Fruit fly (Drosophila melanogaster) whole organism, embryonic: ENCODE data around the gene CG15249.

Experiments
- ATbp ChIP-seq: fragments of 200-800 bp; sonication (Bioruptor generic); optimal IDR thresholded peaks from 2 replicates; lab custom pipeline; 2017; ENCODE audit warnings: missing biosample characterization, mild to moderate bottlenecking, missing genetic modification characterization, missing genetic modification reagents
- Atf6 ChIP-seq: fragments of 200-800 bp; sonication (Bioruptor generic); IDR thresholded peaks from 2 replicates; pipeline ENCODE4 v1.3.6; 2022; ENCODE audit warnings: missing biosample characterization, missing genetic modification characterization
- CG11456 ChIP-seq: fragments of 200-800 bp; sonication (Bioruptor generic); IDR thresholded peaks from 3 replicates; pipeline ENCODE4 v1.3.6; 2022; ENCODE audit warnings: missing biosample characterization, missing genetic modification characterization
- CG11504 ChIP-seq: fragments of 200-800 bp; sonication (Bioruptor generic); optimal IDR thresholded peaks from 3 replicates; lab custom pipeline; 2019; ENCODE audit warnings: missing biosample characterization, mild to moderate bottlenecking, missing genetic modification characterization, moderate library complexity
- CG11560 ChIP-seq: fragments of 200-800 bp; sonication (Bioruptor generic); IDR thresholded peaks from 3 replicates; pipeline ENCODE4 v1.3.6; 2022; ENCODE audit warnings: missing biosample characterization, missing genetic modification characterization
- CG11696 ChIP-seq: fragments of 200-800 bp; sonication (Bioruptor generic); IDR thresholded peaks from 2 replicates; pipeline ENCODE4 v1.3.6; 2022; ENCODE audit warnings: missing biosample characterization, missing genetic modification characterization
- CG13624 ChIP-seq: fragments of 200-800 bp; sonication (Bioruptor generic); optimal IDR thresholded peaks from 2 replicates; lab custom pipeline; 2016; ENCODE audit warnings: missing biosample characterization, missing genetic modification characterization
- CG1602 ChIP-seq: fragments of 200-800 bp; sonication (Bioruptor generic); optimal IDR thresholded peaks from 3 replicates; lab custom pipeline; 2016; ENCODE audit warnings: missing biosample characterization, missing genetic modification characterization
- CG17612 ChIP-seq: fragments of 200-800 bp; sonication (Bioruptor generic); IDR thresholded peaks from 2 replicates; pipeline ENCODE4 v1.3.6; 2022; ENCODE audit warnings: missing biosample characterization, missing genetic modification characterization
- CG2116 ChIP-seq: fragments of 200-800 bp; sonication (Bioruptor generic); optimal IDR thresholded peaks from 3 replicates; lab custom pipeline; 2018; ENCODE audit warnings: missing biosample characterization, mild to moderate bottlenecking, missing genetic modification characterization
- CG31365 ChIP-seq: fragments of 200-800 bp; sonication (Bioruptor generic); optimal IDR thresholded peaks from 2 replicates; lab custom pipeline; 2018; ENCODE audit warnings: missing biosample characterization, mild to moderate bottlenecking, missing genetic modification characterization
- CG3281 ChIP-seq: fragments of 200-800 bp; sonication (Bioruptor generic); optimal IDR thresholded peaks from 3 replicates; lab custom pipeline; 2017; ENCODE audit warnings: missing biosample characterization, mild to moderate bottlenecking, missing genetic modification characterization
- CG4282 ChIP-seq: fragments of 200-800 bp; sonication (Bioruptor generic); optimal IDR thresholded peaks from 2 replicates; lab custom pipeline; 2016; ENCODE audit warnings: missing biosample characterization, missing genetic modification characterization
- CG4424 ChIP-seq: fragments of 200-800 bp; sonication (Bioruptor generic); optimal IDR thresholded peaks from 3 replicates; lab custom pipeline; 2016; ENCODE audit warnings: missing biosample characterization, missing genetic modification characterization
- CG4730 ChIP-seq: fragments of 200-800 bp; sonication (Bioruptor generic); IDR thresholded peaks from 2 replicates; pipeline ENCODE4 v1.3.6; 2022; ENCODE audit warnings: missing biosample characterization, missing genetic modification characterization
- CG5245 ChIP-seq: fragments of 200-800 bp; sonication (Bioruptor generic); optimal IDR thresholded peaks from 3 replicates; lab custom pipeline; 2016; ENCODE audit warnings: missing biosample characterization, missing genetic modification characterization
- CG6791 ChIP-seq: fragments of 200-800 bp; sonication (Bioruptor generic); IDR thresholded peaks from 3 replicates; pipeline ENCODE4 v1.3.6; 2022; ENCODE audit warnings: missing biosample characterization, missing genetic modification characterization; ENCODE audit not compliant: partially characterized antibody
- CG7987 ChIP-seq: fragments of 200-800 bp; sonication (Bioruptor generic); optimal IDR thresholded peaks from 2 replicates; lab custom pipeline; 2018; ENCODE audit warnings: missing biosample characterization, mild to moderate bottlenecking, missing genetic modification characterization, moderate library complexity
- CG8359 ChIP-seq: fragments of 200-800 bp; sonication (Bioruptor generic); optimal IDR thresholded peaks from 2 replicates; lab custom pipeline; 2017; ENCODE audit warnings: missing biosample characterization, mild to moderate bottlenecking, missing genetic modification characterization, borderline replicate concordance
- CG8388 ChIP-seq: fragments of 200-800 bp; sonication (Bioruptor generic); optimal IDR thresholded peaks from 2 replicates; lab custom pipeline; 2019; ENCODE audit warnings: missing biosample characterization, mild to moderate bottlenecking, missing genetic modification characterization, moderate library complexity
- CG8944 ChIP-seq: fragments of 200-800 bp; sonication (Bioruptor generic); optimal IDR thresholded peaks from 3 replicates; lab custom pipeline; 2016; ENCODE audit warnings: missing biosample characterization, missing genetic modification characterization
- CHES-1-like ChIP-seq: fragments of 200-800 bp; sonication (Bioruptor generic); optimal IDR thresholded peaks from 2 replicates; lab custom pipeline; 2016; ENCODE audit warnings: missing biosample characterization, missing genetic modification characterization
- D ChIP-seq, 2 experiments: fragments of 200-800 bp in 1 of 2; fragments of >200 bp in 1 of 2; sonication (Bioruptor generic) in 1 of 2; optimal IDR thresholded peaks; 2 replicates in 1 of 2; 3 replicates in 1 of 2; lab custom pipeline; 2017; ENCODE audit warnings: mild to moderate bottlenecking in 1 of 2, missing biosample characterization in 1 of 2, missing genetic modification characterization in 1 of 2, missing genetic modification reagents in 1 of 2
- Fer2 ChIP-seq: fragments of 200-800 bp; sonication (Bioruptor generic); optimal IDR thresholded peaks from 2 replicates; lab custom pipeline; 2018; ENCODE audit warnings: missing biosample characterization, mild to moderate bottlenecking, missing genetic modification characterization, moderate library complexity
- Gug ChIP-seq: fragments of 200-800 bp; sonication (Bioruptor generic); IDR thresholded peaks from 4 replicates; pipeline ENCODE4 v1.3.6; 2022; ENCODE audit warnings: missing biosample characterization, missing genetic modification characterization
- Hr39 ChIP-seq: fragments of >200 bp; optimal IDR thresholded peaks from 2 replicates; lab custom pipeline; 2017
- Opbp ChIP-seq: fragments of 200-800 bp; sonication (Bioruptor generic); IDR thresholded peaks from 3 replicates; pipeline ENCODE4 v1.3.6; 2022; ENCODE audit warnings: missing biosample characterization, missing genetic modification characterization; ENCODE audit not compliant: partially characterized antibody
- Optix ChIP-seq: fragments of 200-800 bp; sonication (Bioruptor generic); IDR thresholded peaks from 3 replicates; pipeline ENCODE4 v1.3.6; 2022; ENCODE audit warnings: missing biosample characterization, missing genetic modification characterization
- Ravus ChIP-seq: fragments of 200-800 bp; sonication (Bioruptor generic); IDR thresholded peaks from 2 replicates; pipeline ENCODE4 v1.3.6; 2022; ENCODE audit warnings: missing biosample characterization, missing genetic modification characterization
- bab2 ChIP-seq: fragments of 200-800 bp; sonication (Bioruptor generic); optimal IDR thresholded peaks from 2 replicates; lab custom pipeline; 2016; ENCODE audit warnings: missing biosample characterization, missing genetic modification characterization
- bsh ChIP-seq, 2 experiments: fragments of 200-800 bp; sonication (Bioruptor generic); optimal IDR thresholded peaks; 2 replicates each; lab custom pipeline; 2017 to 2018; ENCODE audit warnings: mild to moderate bottlenecking in 2 of 2, missing biosample characterization in 2 of 2, missing genetic modification characterization in 2 of 2, moderate library complexity in 1 of 2
- btn ChIP-seq: fragments of 200-800 bp; sonication (Bioruptor generic); optimal IDR thresholded peaks from 2 replicates; lab custom pipeline; 2016; ENCODE audit warnings: missing biosample characterization, missing genetic modification characterization
- danr ChIP-seq: fragments of 200-800 bp; sonication (Bioruptor generic); IDR thresholded peaks from 2 replicates; pipeline ENCODE4 v1.3.6; 2022; ENCODE audit warnings: missing biosample characterization, missing genetic modification characterization
- dpn ChIP-seq, 2 experiments: fragments of 200-800 bp; sonication (Bioruptor generic); optimal IDR thresholded peaks; 3 replicates each; lab custom pipeline; 2016; ENCODE audit warnings: missing biosample characterization in 2 of 2, missing genetic modification characterization in 2 of 2
- emc ChIP-seq: fragments of 200-800 bp; sonication (Bioruptor generic); optimal IDR thresholded peaks from 2 replicates; lab custom pipeline; 2016; ENCODE audit warnings: missing biosample characterization, missing genetic modification characterization
- en ChIP-seq: fragments of 200-800 bp; sonication (Bioruptor generic); optimal IDR thresholded peaks from 2 replicates; lab custom pipeline; 2016; ENCODE audit warnings: missing biosample characterization, missing genetic modification characterization
- exex ChIP-seq: fragments of 200-800 bp; sonication (Bioruptor generic); optimal IDR thresholded peaks from 4 replicates; lab custom pipeline; 2018; ENCODE audit warnings: missing biosample characterization, mild to moderate bottlenecking, missing genetic modification characterization, moderate library complexity
- fd3F ChIP-seq: fragments of 200-800 bp; sonication (Bioruptor generic); optimal IDR thresholded peaks from 2 replicates; lab custom pipeline; 2018; ENCODE audit warnings: missing biosample characterization, mild to moderate bottlenecking, missing genetic modification characterization, moderate library complexity
- ham ChIP-seq: fragments of 200-800 bp; sonication (Bioruptor generic); IDR thresholded peaks from 2 replicates; pipeline ENCODE4 v1.3.6; 2022; ENCODE audit warnings: missing biosample characterization, missing genetic modification characterization
- hkb ChIP-seq, 2 experiments: fragments of 200-800 bp in 1 of 2; fragments of >200 bp in 1 of 2; sonication (Bioruptor generic) in 1 of 2; IDR thresholded peaks in 1 of 2; optimal IDR thresholded peaks in 1 of 2; 2 replicates each; pipeline versions ENCODE4 v1.3.6 to Lab custom; 2017 to 2022; ENCODE audit warnings: missing biosample characterization in 1 of 2, missing genetic modification characterization in 1 of 2
- pan ChIP-seq, 4 experiments: fragments of >200 bp in 3 of 4; fragments of 200-800 bp in 1 of 4; sonication (Bioruptor generic) in 1 of 4; optimal IDR thresholded peaks in 3 of 4; IDR thresholded peaks in 1 of 4; 2 replicates each; pipeline versions ENCODE4 v1.3.6 to Lab custom; 2017 to 2022; ENCODE audit warnings: missing biosample characterization in 2 of 4, missing genetic modification characterization in 2 of 4, mixed read lengths in 1 of 4
- sens ChIP-seq: fragments of 200-800 bp; sonication (Bioruptor generic); peaks from one replicate; lab custom pipeline; 2016; ENCODE audit warnings: missing biosample characterization, missing genetic modification characterization
- shn ChIP-seq: fragments of 200-800 bp; sonication (Bioruptor generic); optimal IDR thresholded peaks from 3 replicates; lab custom pipeline; 2016; ENCODE audit warnings: missing biosample characterization, missing genetic modification characterization
- sima ChIP-seq: fragments of 200-800 bp; sonication (Bioruptor generic); optimal IDR thresholded peaks from 2 replicates; lab custom pipeline; 2016; ENCODE audit warnings: missing biosample characterization, missing genetic modification characterization
- sr ChIP-seq: fragments of 200-800 bp; sonication (Bioruptor generic); IDR thresholded peaks from 3 replicates; pipeline ENCODE4 v1.3.6; 2022; ENCODE audit warnings: missing biosample characterization, missing genetic modification characterization
- tap ChIP-seq: fragments of 200-800 bp; optimal IDR thresholded peaks from 3 replicates; lab custom pipeline; 2019; ENCODE audit warnings: missing biosample characterization, mild to moderate bottlenecking, missing genetic modification characterization, moderate library complexity
- unpg ChIP-seq: fragments of 200-800 bp; sonication (Bioruptor generic); optimal IDR thresholded peaks from 3 replicates; lab custom pipeline; 2018; ENCODE audit warnings: missing biosample characterization, mild to moderate bottlenecking, missing genetic modification characterization, moderate library complexity

CG15249 gene

DNA sequence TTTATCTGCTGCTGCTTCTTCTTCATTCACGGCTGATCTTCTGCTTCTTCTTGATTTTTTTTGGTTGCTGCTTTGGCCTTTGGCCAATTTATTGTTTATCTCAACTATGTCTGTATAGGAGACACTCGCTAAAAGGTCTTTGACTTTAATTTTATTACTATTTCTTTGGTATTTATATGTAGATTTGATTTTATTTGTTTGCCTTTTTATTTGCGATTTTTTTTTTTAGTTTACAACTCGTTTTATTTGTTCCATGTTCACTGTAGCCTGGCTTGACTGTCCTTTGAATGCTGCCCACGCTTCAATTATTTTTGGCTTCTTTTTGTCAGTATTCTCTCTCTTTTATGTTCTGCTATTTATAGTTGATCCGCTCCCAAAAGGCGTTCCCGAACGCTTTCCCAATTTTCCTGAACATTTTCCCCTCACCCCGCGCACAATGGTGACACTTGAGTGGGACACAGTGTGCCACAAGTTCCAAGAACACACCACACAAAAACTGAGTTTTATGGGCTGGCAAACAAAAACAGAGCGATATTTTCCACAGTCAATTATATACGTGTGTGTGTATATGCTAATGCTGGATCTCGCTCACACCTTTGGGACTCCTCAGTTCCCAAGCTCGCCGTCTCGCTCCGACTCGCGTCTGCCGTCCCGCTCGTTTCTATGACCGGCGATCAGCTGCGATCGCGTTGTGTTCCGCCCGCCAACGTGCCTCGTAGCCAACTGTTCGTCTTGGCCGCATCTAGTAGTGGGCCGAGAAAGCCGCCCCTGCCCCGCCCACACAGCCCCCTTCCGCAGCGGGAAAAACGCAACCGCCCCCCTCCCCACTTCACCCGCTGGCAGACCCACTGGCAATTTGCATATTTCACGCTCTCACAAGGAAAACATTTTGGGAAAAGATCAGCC lies 23.2 kb downstream of the CG15249 start, which contains the start of gene CG15247 (continued):
- no peak for TF ChIP-seq btn (GFP tag; lab: Kevin White, UChicago)
- peak; percentile 76 for TF ChIP-seq CG4424 (GFP tag; lab: Kevin White, UChicago)
- TF ChIP-seq Gug (GFP tag; lab: Robert Waterston, UW), result peak; percentile 71
- no peak for TF ChIP-seq pan (optimal IDR thresholded peaks at IDR 0.05; lab: Kevin White, UChicago)
- peak in 1 of 2 experiments; percentile 87 for TF ChIP-seq pan (GFP tag; optimal IDR thresholded peaks at IDR 0.05 in 1 of 2, IDR thresholded peaks at IDR 0.05 in 1 of 2)
- TF ChIP-seq ATbp (GFP tag; lab: Kevin White, UChicago), result peak; percentile 54
- TF ChIP-seq CG17612 (GFP tag; lab: Robert Waterston, UW), result peak; percentile 63
- TF ChIP-seq sr (GFP tag; lab: Robert Waterston, UW), result peak; percentile 96
- peak; percentile 52 for TF ChIP-seq CG5245 (GFP tag; lab: Kevin White, UChicago)
- peak; percentile 77; the same call in 1 of the 2 replicates for TF ChIP-seq Atf6
- peak; percentile 49 for TF ChIP-seq Fer2 (tag; lab: Kevin White, UChicago)
- no peak for TF ChIP-seq Opbp (GFP tag; lab: Robert Waterston, UW)
- peak; percentile 45 to 69 for TF ChIP-seq dpn (GFP tag; optimal IDR thresholded peaks at IDR 0.05; lab: Kevin White, UChicago)
- peak; percentile 46 for TF ChIP-seq emc (GFP tag; lab: Kevin White, UChicago)
- TF ChIP-seq Hr39 (lab: Kevin White, UChicago), result no peak
- peak; percentile 52; the same call in 1 of the 3 replicates for TF ChIP-seq Optix
- peak; percentile 17 for TF ChIP-seq exex (tag; lab: Kevin White, UChicago)
- no peak for TF ChIP-seq D (optimal IDR thresholded peaks at IDR 0.05; lab: Kevin White, UChicago)
- peak; percentile 48 for TF ChIP-seq D (GFP tag; optimal IDR thresholded peaks at IDR 0.05; lab: Kevin White, UChicago)
- TF ChIP-seq tap (tag; lab: Kevin White, UChicago), result peak; percentile 35
- peak; percentile 71 for TF ChIP-seq CG11456 (GFP tag; lab: Robert Waterston, UW)
- peak; percentile 65 for TF ChIP-seq fd3F (GFP tag; lab: Kevin White, UChicago)
- TF ChIP-seq CG4282 (GFP tag; lab: Kevin White, UChicago), result no peak
- no peak for TF ChIP-seq CG2116 (GFP tag; lab: Kevin White, UChicago)
- TF ChIP-seq CG1602, result peak; percentile 69
- no peak for TF ChIP-seq CG7987 (GFP tag; lab: Kevin White, UChicago)
- peak; percentile 54; the same call in 1 of the 2 replicates for TF ChIP-seq danr (GFP tag; lab: Robert Waterston, UW)
- no peak for TF ChIP-seq CG6791
- TF ChIP-seq bab2, result peak; percentile 73
- TF ChIP-seq CHES-1-like (GFP tag; lab: Kevin White, UChicago), result peak; percentile 53
- peak; percentile 75 for TF ChIP-seq CG4730 (GFP tag; lab: Robert Waterston, UW)
- TF ChIP-seq CG31365 (tag; lab: Kevin White, UChicago), result no peak
- peak; percentile 65; the same call in 2 of the 3 replicates for TF ChIP-seq CG11560 (tag; lab: Robert Waterston, UW)
- TF ChIP-seq CG11696 (GFP tag; lab: Robert Waterston, UW), result peak; percentile 58
- no peak for TF ChIP-seq CG8359 (GFP tag; lab: Kevin White, UChicago)
- peak; percentile 79 for TF ChIP-seq CG11504 (tag; lab: Kevin White, UChicago)
- TF ChIP-seq hkb (optimal IDR thresholded peaks at IDR 0.05; lab: Kevin White, UChicago), result no peak
- peak; percentile 80 for TF ChIP-seq hkb (GFP tag; IDR thresholded peaks at IDR 0.05; lab: Robert Waterston, UW)
- no peak for TF ChIP-seq shn (GFP tag; lab: Kevin White, UChicago)
- peak; percentile 49 for TF ChIP-seq Ravus (GFP tag; lab: Robert Waterston, UW)
- TF ChIP-seq CG3281 (GFP tag; lab: Kevin White, UChicago), result peak; percentile 43
- peak in 1 of 2 experiments; percentile 86 for TF ChIP-seq bsh (GFP tag; optimal IDR thresholded peaks at IDR 0.05; lab: Kevin White, UChicago)
- no peak for TF ChIP-seq sima (GFP tag; lab: Kevin White, UChicago)
- TF ChIP-seq CG8388 (GFP tag; lab: Kevin White, UChicago), result peak; percentile 63
- peak; percentile 80 for TF ChIP-seq unpg (GFP tag; lab: Kevin White, UChicago)
- TF ChIP-seq CG8944 (GFP tag; lab: Kevin White, UChicago), result peak; percentile 49
- peak; percentile 79 for TF ChIP-seq CG13624
- TF ChIP-seq ham (GFP tag; lab: Robert Waterston, UW), result 0 out of 2 replicates have a peak, but pooled peaks have one; percentile 16
- peak; percentile 56 for TF ChIP-seq en (GFP tag; lab: Kevin White, UChicago)
- peak; percentile 95 for TF ChIP-seq sens (GFP tag; lab: Kevin White, UChicago)
